Fruit fly (Drosophila melanogaster) Kc167 (cell line): ENCODE data around the gene CG14839.

Experiments used
- Sin3A ChIP-seq: fragments of >200 bp; optimal IDR thresholded peaks from 2 replicates; lab custom pipeline; 2018; ENCODE audit warnings: missing external identifiers
- h ChIP-seq: fragments of >200 bp; optimal IDR thresholded peaks from 3 replicates; lab custom pipeline; 2018; ENCODE audit warnings: missing external identifiers
- insv ChIP-seq: fragments of >200 bp; optimal IDR thresholded peaks from 3 replicates; lab custom pipeline; 2018; ENCODE audit warnings: missing external identifiers
- psq ChIP-seq: fragments of >200 bp; optimal IDR thresholded peaks from 2 replicates; lab custom pipeline; 2017; ENCODE audit warnings: missing external identifiers

dm6 chr3R:14221484-14221883 lies 40.7 kb upstream of the CG14839 start, which contains the start of gene CG33109:
- TF ChIP-seq h (lab: Kevin White, UChicago) = no peak
- no peak for TF ChIP-seq psq (lab: Kevin White, UChicago)
- TF ChIP-seq Sin3A = no peak
- no peak for TF ChIP-seq insv (lab: Kevin White, UChicago)
